Fruit fly (Drosophila melanogaster) S2 (cell line): Measurements from ENCODE around the gene JTBR.

Source experiments
- CG8478 ChIP-seq: fragments of >200 bp; optimal IDR thresholded peaks from 2 replicates; lab custom pipeline; 2018
- CTCF ChIP-seq, 2 experiments: fragments of >200 bp; optimal IDR thresholded peaks; 2 replicates each; lab custom pipeline; 2018

DNA sequence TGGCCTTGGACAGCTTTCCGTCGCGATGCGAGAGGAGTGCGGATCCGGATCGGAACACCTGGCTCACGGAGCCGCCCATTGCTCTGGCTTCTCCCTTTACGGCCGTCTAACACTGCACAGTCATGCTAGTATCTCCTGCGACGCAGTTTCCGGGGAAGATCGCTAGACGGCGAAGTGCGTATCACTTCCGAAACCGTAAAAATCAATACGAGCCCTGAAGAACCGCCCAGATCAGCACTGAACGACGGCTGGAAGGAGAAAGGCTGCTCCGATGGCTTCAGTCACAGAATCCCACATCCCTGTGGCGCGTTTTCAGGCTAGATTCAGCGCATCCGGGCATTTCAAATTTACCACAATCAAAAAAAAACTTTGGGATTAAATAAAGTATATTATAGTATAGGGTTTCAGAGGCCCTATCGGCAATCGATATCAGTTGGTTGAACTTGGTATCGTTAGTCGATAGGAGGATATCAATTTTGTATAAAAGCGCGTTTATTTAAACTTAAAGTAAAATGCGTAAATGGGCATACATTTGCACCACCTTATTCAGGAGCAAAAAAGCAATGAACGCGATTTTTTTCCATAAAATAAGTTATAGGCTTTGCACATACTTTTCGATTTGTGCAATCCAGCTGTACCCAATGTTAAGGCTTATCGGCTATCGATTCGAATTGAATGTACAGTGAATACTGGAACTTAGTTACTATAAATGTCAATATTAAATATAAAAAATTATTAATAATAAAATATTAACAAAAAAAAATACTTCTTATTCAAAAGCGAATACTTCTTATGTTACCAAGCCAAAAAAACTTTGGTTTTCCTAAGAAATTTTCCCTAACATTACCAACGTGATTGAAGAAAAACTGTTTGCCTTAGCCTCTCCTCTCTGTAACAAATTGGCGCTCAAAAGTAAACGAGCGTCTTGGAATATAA lies 27.7 kb downstream of the JTBR start, which contains the start of the genes CG13933 and PolD2:
- TF ChIP-seq CTCF (optimal IDR thresholded peaks at IDR 0.05; lab: Kevin White, UChicago), result no peak
- TF ChIP-seq CG8478 (lab: Kevin White, UChicago), result no peak
